Worm (Caenorhabditis elegans) whole organism, L2 larva: ENCODE results near the gene C26G2.2.

Experiments
- C34F6.9 ChIP-seq: fragments of 150-350 bp; optimal IDR thresholded peaks from 2 replicates; lab custom pipeline; 2014; ENCODE audit warnings: missing biosample characterization, missing genetic modification characterization
- F13H6.1 ChIP-seq: sonication (generic microtip); optimal IDR thresholded peaks from 2 replicates; lab custom pipeline; 2016; ENCODE audit warnings: missing genetic modification characterization, missing compliant biosample characterization
- R02D3.7 ChIP-seq: fragments of 150-350 bp; optimal IDR thresholded peaks from 2 replicates; lab custom pipeline; 2014; ENCODE audit warnings: missing biosample characterization, missing genetic modification characterization
- Y55F3AM.14 ChIP-seq: fragments of 200-800 bp; sonication (Bioruptor generic); optimal IDR thresholded peaks from 2 replicates; lab custom pipeline; 2018; ENCODE audit warnings: mild to moderate bottlenecking, missing genetic modification characterization, missing compliant biosample characterization
- ZK546.5 ChIP-seq: sonication (generic microtip); optimal IDR thresholded peaks from 2 replicates; lab custom pipeline; 2017; ENCODE audit warnings: missing biosample characterization, missing genetic modification characterization
- alr-1 ChIP-seq: fragments of 150-350 bp; optimal IDR thresholded peaks from 2 replicates; lab custom pipeline; 2014; ENCODE audit warnings: missing biosample characterization, missing genetic modification characterization
- aly-2 ChIP-seq: fragments of 150-350 bp; optimal IDR thresholded peaks from 2 replicates; lab custom pipeline; 2014; ENCODE audit warnings: missing biosample characterization, missing genetic modification characterization
- ama-1 ChIP-seq: fragments of 150-350 bp; optimal IDR thresholded peaks from 2 replicates; lab custom pipeline; 2018; ENCODE audit warnings: inconsistent platforms
- blmp-1 ChIP-seq: sonication (generic microtip); optimal IDR thresholded peaks from 2 replicates; lab custom pipeline; 2017; ENCODE audit warnings: missing genetic modification characterization, mild to moderate bottlenecking, missing compliant biosample characterization, antibody characterized with exemption, moderate library complexity; ENCODE audit not compliant: insufficient read depth
- ceh-16 ChIP-seq: fragments of 150-350 bp; optimal IDR thresholded peaks from 2 replicates; lab custom pipeline; 2014; ENCODE audit warnings: missing biosample characterization, missing genetic modification characterization
- ceh-82 ChIP-seq: fragments of 150-350 bp; optimal IDR thresholded peaks from 2 replicates; lab custom pipeline; 2014; ENCODE audit warnings: missing biosample characterization, missing genetic modification characterization
- crh-2 ChIP-seq: sonication (generic microtip); optimal IDR thresholded peaks from 2 replicates; lab custom pipeline; 2017; ENCODE audit warnings: missing biosample characterization, missing genetic modification characterization
- dmd-4 ChIP-seq: sonication (generic microtip); optimal IDR thresholded peaks from 2 replicates; lab custom pipeline; 2017; ENCODE audit warnings: missing biosample characterization, missing genetic modification characterization
- egl-27 ChIP-seq: sonication (generic microtip); optimal IDR thresholded peaks from 3 replicates; lab custom pipeline; 2017; ENCODE audit warnings: missing biosample characterization, missing genetic modification reagents, missing genetic modification characterization
- elt-1 ChIP-seq: fragments of 150-350 bp; optimal IDR thresholded peaks from 2 replicates; lab custom pipeline; 2014; ENCODE audit warnings: missing biosample characterization, missing genetic modification characterization
- elt-3 ChIP-seq: sonication (generic microtip); optimal IDR thresholded peaks from 2 replicates; lab custom pipeline; 2017; ENCODE audit warnings: missing biosample characterization, missing genetic modification characterization
- fos-1 ChIP-seq: fragments of 150-350 bp; optimal IDR thresholded peaks from 2 replicates; lab custom pipeline; 2014; ENCODE audit warnings: missing biosample characterization, missing genetic modification characterization
- gmeb-1 ChIP-seq: fragments of 150-350 bp; optimal IDR thresholded peaks from 2 replicates; lab custom pipeline; 2014; ENCODE audit warnings: missing biosample characterization, missing genetic modification characterization
- lin-11 ChIP-seq: fragments of 150-350 bp; sonication (generic microtip); optimal IDR thresholded peaks from 2 replicates; lab custom pipeline; 2014; ENCODE audit warnings: missing biosample characterization, missing genetic modification characterization, inconsistent platforms, mixed read lengths
- lin-13 ChIP-seq: fragments of 150-350 bp; optimal IDR thresholded peaks from 2 replicates; lab custom pipeline; 2014; ENCODE audit warnings: missing biosample characterization, missing genetic modification reagents, missing genetic modification characterization
- lin-39 ChIP-seq: fragments of 150-350 bp; optimal IDR thresholded peaks from 2 replicates; lab custom pipeline; 2014; ENCODE audit warnings: missing biosample characterization, missing genetic modification reagents, missing genetic modification characterization
- lsy-2 ChIP-seq, 2 experiments: fragments of 150-350 bp in 1 of 2; sonication (generic microtip) in 1 of 2; optimal IDR thresholded peaks; 2 replicates each; lab custom pipeline; 2014 to 2017; ENCODE audit warnings: missing biosample characterization in 2 of 2, missing genetic modification characterization in 2 of 2
- mab-5 ChIP-seq: fragments of 150-350 bp; optimal IDR thresholded peaks from 2 replicates; lab custom pipeline; 2014; ENCODE audit warnings: missing biosample characterization, missing genetic modification characterization
- mbf-1 ChIP-seq: sonication (generic microtip); optimal IDR thresholded peaks from 2 replicates; lab custom pipeline; 2017; ENCODE audit warnings: missing biosample characterization, missing genetic modification characterization
- mdl-1 ChIP-seq, 2 experiments: fragments of 150-350 bp in 1 of 2; sonication (generic microtip) in 1 of 2; optimal IDR thresholded peaks; 2 replicates each; lab custom pipeline; 2017; ENCODE audit warnings: missing biosample characterization in 2 of 2, missing genetic modification characterization in 2 of 2
- nhr-10 ChIP-seq: sonication (generic microtip); optimal IDR thresholded peaks from 2 replicates; lab custom pipeline; 2017; ENCODE audit warnings: missing biosample characterization, missing genetic modification characterization
- nhr-11 ChIP-seq: fragments of 150-350 bp; optimal IDR thresholded peaks from 2 replicates; lab custom pipeline; 2014; ENCODE audit warnings: missing biosample characterization, missing genetic modification characterization
- nhr-12 ChIP-seq: fragments of 150-350 bp; optimal IDR thresholded peaks from 2 replicates; lab custom pipeline; 2014; ENCODE audit warnings: missing biosample characterization, missing genetic modification characterization
- nhr-129 ChIP-seq: fragments of 150-350 bp; optimal IDR thresholded peaks from 2 replicates; lab custom pipeline; 2014; ENCODE audit warnings: missing biosample characterization, missing genetic modification characterization
- nhr-21 ChIP-seq: fragments of 150-350 bp; optimal IDR thresholded peaks from 2 replicates; lab custom pipeline; 2014; ENCODE audit warnings: missing biosample characterization, missing genetic modification characterization
- nhr-23 ChIP-seq: fragments of 150-350 bp; optimal IDR thresholded peaks from 2 replicates; lab custom pipeline; 2014; ENCODE audit warnings: missing biosample characterization, missing genetic modification reagents, missing genetic modification characterization
- nhr-237 ChIP-seq: fragments of 150-350 bp; optimal IDR thresholded peaks from 2 replicates; lab custom pipeline; 2014; ENCODE audit warnings: missing biosample characterization, missing genetic modification characterization
- nhr-25 ChIP-seq: fragments of 150-350 bp; sonication (generic microtip); optimal IDR thresholded peaks from 3 replicates; lab custom pipeline; 2014; ENCODE audit warnings: missing biosample characterization, missing genetic modification characterization
- nhr-77 ChIP-seq: fragments of 150-350 bp; optimal IDR thresholded peaks from 2 replicates; lab custom pipeline; 2014; ENCODE audit warnings: missing biosample characterization, missing genetic modification characterization
- peb-1 ChIP-seq: fragments of 150-350 bp; optimal IDR thresholded peaks from 2 replicates; lab custom pipeline; 2014; ENCODE audit warnings: missing biosample characterization, missing genetic modification characterization
- sem-4 ChIP-seq: fragments of 150-350 bp; optimal IDR thresholded peaks from 2 replicates; lab custom pipeline; 2014; ENCODE audit warnings: missing biosample characterization, missing genetic modification reagents, missing genetic modification characterization
- skn-1 ChIP-seq: sonication (generic microtip); optimal IDR thresholded peaks from 2 replicates; lab custom pipeline; 2017; ENCODE audit warnings: missing biosample characterization, missing genetic modification characterization
- sma-3 ChIP-seq: sonication (generic microtip); optimal IDR thresholded peaks from 2 replicates; lab custom pipeline; 2016; ENCODE audit warnings: missing genetic modification reagents, missing genetic modification characterization, missing compliant biosample characterization
- sma-9 ChIP-seq, 2 experiments: fragments of 150-350 bp in 1 of 2; sonication (generic microtip) in 1 of 2; optimal IDR thresholded peaks; 2 replicates each; lab custom pipeline; 2014 to 2016; ENCODE audit warnings: missing genetic modification characterization in 2 of 2, mild to moderate bottlenecking in 1 of 2, missing biosample characterization in 1 of 2, missing compliant biosample characterization in 1 of 2, missing genetic modification reagents in 1 of 2, moderate library complexity in 1 of 2
- snpc-4 ChIP-seq: fragments of 150-350 bp; optimal IDR thresholded peaks from 2 replicates; lab custom pipeline; 2014; ENCODE audit warnings: missing biosample characterization, missing genetic modification characterization
- unc-39 ChIP-seq: fragments of 150-350 bp; optimal IDR thresholded peaks from 2 replicates; lab custom pipeline; 2014; ENCODE audit warnings: missing biosample characterization, missing genetic modification characterization
- unc-55 ChIP-seq: fragments of 150-350 bp; sonication (generic microtip); optimal IDR thresholded peaks from 3 replicates; lab custom pipeline; 2014; ENCODE audit warnings: missing biosample characterization, missing genetic modification reagents, missing genetic modification characterization
- unc-62 ChIP-seq: fragments of 150-350 bp; optimal IDR thresholded peaks from 2 replicates; lab custom pipeline; 2014; ENCODE audit warnings: missing biosample characterization, missing genetic modification reagents, missing genetic modification characterization
- zag-1 ChIP-seq: fragments of 150-350 bp; optimal IDR thresholded peaks from 2 replicates; lab custom pipeline; 2014; ENCODE audit warnings: missing biosample characterization, missing genetic modification characterization
- ztf-1 ChIP-seq: fragments of 200-800 bp; sonication (Bioruptor generic); conservative IDR thresholded peaks from 2 replicates; pipeline ENCODE4 v1.3.6; 2022; ENCODE audit warnings: missing genetic modification characterization, missing compliant biosample characterization
- ztf-4 ChIP-seq: fragments of 150-350 bp; optimal IDR thresholded peaks from 2 replicates; lab custom pipeline; 2014; ENCODE audit warnings: missing biosample characterization, missing genetic modification characterization

The C26G2.2 gene

ce11 chrX:14636712-14637111, 27.4 kb upstream of the C26G2.2 start:
- TF ChIP-seq nhr-129 (peak; percentile 27), Y55F3AM.14 (GFP tag; lab: Kevin White, UChicago) (peak; percentile 18), nhr-21 (no peak), unc-55 (GFP tag; lab: Kevin White, UChicago) (peak; percentile 54), R02D3.7 (tag; lab: Kevin White, UChicago) (no peak), C34F6.9 (tag; lab: Kevin White, UChicago) (peak; percentile 45), crh-2 (peak; percentile 18), peb-1 (tag; lab: Kevin White, UChicago) (no peak), sma-9 (GFP tag; optimal IDR thresholded peaks at IDR 0.05; lab: Kevin White, UChicago) (peak; percentile 18), sma-9 (tag; optimal IDR thresholded peaks at IDR 0.05; lab: Kevin White, UChicago) (no peak), nhr-77 (tag; lab: Kevin White, UChicago) (no peak), ceh-82 (no peak), lin-11 (tag; lab: Kevin White, UChicago) (peak; percentile 57), nhr-237 (tag; lab: Kevin White, UChicago) (no peak), alr-1 (tag; lab: Kevin White, UChicago) (no peak), fos-1 (no peak), elt-3 (tag; lab: Kevin White, UChicago) (no peak), lin-39 (tag; lab: Kevin White, UChicago) (no peak), dmd-4 (tag; lab: Kevin White, UChicago) (no peak), lin-13 (peak; percentile 29), ama-1 (lab: Kevin White, UChicago) (no peak), blmp-1 (tag; lab: Kevin White, UChicago) (no peak), zag-1 (peak; percentile 59), nhr-25 (no peak)

ce11 chrX:14637445-14637844, 26.7 kb upstream of the C26G2.2 start:
- TF ChIP-seq fos-1 (no peak), snpc-4 (tag; lab: Kevin White, UChicago) (peak; percentile 85)
- TF ChIP-seq, all 48 proteins: peak for 1

- TF ChIP-seq C34F6.9 (tag; lab: Kevin White, UChicago) = peak; percentile 74
- no peak for TF ChIP-seq dmd-4 (tag; lab: Kevin White, UChicago)
- no peak for TF ChIP-seq gmeb-1
- TF ChIP-seq fos-1 = peak; percentile 4
- no peak for TF ChIP-seq sma-9 (GFP tag; optimal IDR thresholded peaks at IDR 0.05; lab: Kevin White, UChicago)
- TF ChIP-seq sma-9 (tag; optimal IDR thresholded peaks at IDR 0.05; lab: Kevin White, UChicago) = no peak
- no peak for TF ChIP-seq nhr-237 (tag; lab: Kevin White, UChicago)
- no peak for TF ChIP-seq ZK546.5 (tag; lab: Kevin White, UChicago)
- TF ChIP-seq nhr-21 = no peak
- no peak for TF ChIP-seq nhr-10 (tag; lab: Kevin White, UChicago)
- TF ChIP-seq alr-1 (tag; lab: Kevin White, UChicago) = no peak
- TF ChIP-seq F13H6.1 (tag; lab: Kevin White, UChicago) = peak; percentile 52
- no peak for TF ChIP-seq unc-62 (GFP tag; lab: Kevin White, UChicago)
- no peak for TF ChIP-seq nhr-23
- no peak for TF ChIP-seq nhr-12 (tag; lab: Kevin White, UChicago)
- TF ChIP-seq blmp-1 (tag; lab: Kevin White, UChicago) = no peak
- TF ChIP-seq mdl-1 (tag; optimal IDR thresholded peaks at IDR 0.05; lab: Kevin White, UChicago) = no peak
- peak; percentile 59 for TF ChIP-seq crh-2
- TF ChIP-seq nhr-25 = no peak
- no peak for TF ChIP-seq mbf-1
- no peak for TF ChIP-seq lin-39 (tag; lab: Kevin White, UChicago)
- peak; percentile 79 for TF ChIP-seq zag-1
- TF ChIP-seq lin-11 (tag; lab: Kevin White, UChicago) = peak; percentile 59
- TF ChIP-seq elt-1 = no peak
- no peak for TF ChIP-seq ztf-1 (GFP tag; lab: Robert Waterston, UW)
- no peak for TF ChIP-seq snpc-4 (tag; lab: Kevin White, UChicago)
- TF ChIP-seq ztf-4 (tag; lab: Kevin White, UChicago) = no peak
- peak; percentile 68 for TF ChIP-seq nhr-129
- TF ChIP-seq lsy-2 (tag; optimal IDR thresholded peaks at IDR 0.05; lab: Kevin White, UChicago) = peak; percentile 12 to 38
- TF ChIP-seq Y55F3AM.14 (GFP tag; lab: Kevin White, UChicago) = peak; percentile 3
- no peak for TF ChIP-seq lin-13
- no peak for TF ChIP-seq peb-1 (tag; lab: Kevin White, UChicago)
- TF ChIP-seq nhr-11 = no peak
- TF ChIP-seq egl-27 (tag; lab: Kevin White, UChicago) = no peak
- TF ChIP-seq R02D3.7 (tag; lab: Kevin White, UChicago) = no peak
- peak; percentile 65 for TF ChIP-seq unc-55 (GFP tag; lab: Kevin White, UChicago)
- no peak for TF ChIP-seq ceh-16 (tag; lab: Kevin White, UChicago)
- no peak for TF ChIP-seq sma-3 (GFP tag; lab: Kevin White, UChicago)
- no peak for TF ChIP-seq mab-5 (tag; lab: Kevin White, UChicago)
- no peak for TF ChIP-seq skn-1 (tag; lab: Kevin White, UChicago)
- no peak for TF ChIP-seq nhr-77 (tag; lab: Kevin White, UChicago)
- TF ChIP-seq ceh-82 = peak; percentile 5
- TF ChIP-seq elt-3 (tag; lab: Kevin White, UChicago) = no peak
- peak; percentile 20 for TF ChIP-seq sem-4 (tag; lab: Kevin White, UChicago)
- no peak for TF ChIP-seq ama-1 (lab: Kevin White, UChicago)
- no peak for TF ChIP-seq unc-39 (tag; lab: Kevin White, UChicago)
- TF ChIP-seq aly-2 = no peak
Measured at ce11 chrX:14639941-14640340, 24.2 kb upstream of the C26G2.2 start.
